Worm (Caenorhabditis elegans): ENCODE measurements around the gene hizr-1.

DNA sequence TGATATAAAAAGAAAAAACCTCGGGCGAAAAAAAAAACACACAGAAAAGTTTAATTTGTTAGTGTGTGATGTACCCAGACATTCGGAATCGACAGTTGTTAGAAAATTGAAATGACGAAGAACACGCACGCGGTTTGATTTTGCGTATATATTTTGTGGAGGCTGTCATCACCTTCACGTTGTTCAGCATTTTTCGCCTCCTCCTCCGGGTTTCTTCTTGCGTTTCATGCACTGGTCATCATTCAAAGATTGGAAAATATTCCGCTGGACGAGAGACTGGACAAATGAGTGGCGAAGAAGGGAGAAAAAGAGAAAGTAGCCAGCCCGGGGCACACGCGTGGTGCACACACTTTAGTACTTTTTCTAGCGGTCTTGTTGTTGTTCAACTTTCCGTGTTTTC, 26.8 kb downstream of the hizr-1 start:
- TF ChIP-seq tbx-8 (GFP tag; optimal IDR thresholded peaks at IDR 0.05) (no peak), mep-1 (tag; optimal IDR thresholded peaks at IDR 0.05) (no peak), ztf-11 (tag; optimal IDR thresholded peaks at IDR 0.05) (no peak), ceh-83 (GFP tag; optimal IDR thresholded peaks at IDR 0.05) (no peak), sptf-1 (tag; optimal IDR thresholded peaks at IDR 0.05) (no peak), nhr-28 (tag; optimal IDR thresholded peaks at IDR 0.05) (no peak), nhr-237 (tag; optimal IDR thresholded peaks at IDR 0.05) (no peak), cnd-1 (tag; optimal IDR thresholded peaks at IDR 0.05) (no peak), lin-13 (tag; optimal IDR thresholded peaks at IDR 0.05) (no peak), unc-39 (tag; optimal IDR thresholded peaks at IDR 0.05) (no peak), lsy-2 (tag; optimal IDR thresholded peaks at IDR 0.05) (no peak), zip-8 (tag; optimal IDR thresholded peaks at IDR 0.05) (no peak), elt-1 (tag; optimal IDR thresholded peaks at IDR 0.05; ENCODE audit: borderline replicate concordance, insufficient read depth) (no peak)

Measured in whole organism, mixed stage, embryonic.